Worm (Caenorhabditis elegans): ENCODE measurements around the gene alh-4.

DNA sequence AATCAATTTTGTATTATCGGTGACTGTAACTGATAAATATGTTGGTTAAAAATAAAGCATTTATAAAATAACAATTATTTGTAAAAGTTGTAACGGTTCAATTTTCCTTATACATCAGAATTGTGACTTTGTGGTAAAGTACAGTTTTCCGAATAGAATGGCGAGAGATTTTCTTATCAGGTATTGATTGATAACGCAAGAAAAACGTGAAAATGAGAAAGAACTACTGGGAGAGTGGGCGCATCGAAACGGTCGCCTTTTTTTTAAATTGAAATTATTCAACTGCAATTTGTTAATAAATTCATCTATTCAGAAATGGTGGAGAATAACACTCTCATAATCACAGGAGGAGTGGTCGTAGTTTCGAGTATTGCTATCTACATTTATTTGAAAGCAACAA is 6.6 kb upstream of the alh-4 start, which contains the start of gene hpo-19:
- TF ChIP-seq zip-8 (tag; optimal IDR thresholded peaks at IDR 0.05), result no peak
- no peak for TF ChIP-seq lin-13 (tag; optimal IDR thresholded peaks at IDR 0.05)
- no peak for TF ChIP-seq lin-32 (GFP tag; optimal IDR thresholded peaks at IDR 0.05)
- no peak for TF ChIP-seq elt-3 (tag; optimal IDR thresholded peaks at IDR 0.05)
- TF ChIP-seq nhr-76 (tag; optimal IDR thresholded peaks at IDR 0.05), result no peak
- TF ChIP-seq ztf-11 (tag; optimal IDR thresholded peaks at IDR 0.05), result no peak
- TF ChIP-seq unc-39 (tag; optimal IDR thresholded peaks at IDR 0.05), result no peak
- TF ChIP-seq nhr-12 (tag; optimal IDR thresholded peaks at IDR 0.05), result no peak

All from whole organism, mixed stage, embryonic.